2 fruit fly cellular contexts compared by ENCODE assay signal in the genomic region with DNA sequence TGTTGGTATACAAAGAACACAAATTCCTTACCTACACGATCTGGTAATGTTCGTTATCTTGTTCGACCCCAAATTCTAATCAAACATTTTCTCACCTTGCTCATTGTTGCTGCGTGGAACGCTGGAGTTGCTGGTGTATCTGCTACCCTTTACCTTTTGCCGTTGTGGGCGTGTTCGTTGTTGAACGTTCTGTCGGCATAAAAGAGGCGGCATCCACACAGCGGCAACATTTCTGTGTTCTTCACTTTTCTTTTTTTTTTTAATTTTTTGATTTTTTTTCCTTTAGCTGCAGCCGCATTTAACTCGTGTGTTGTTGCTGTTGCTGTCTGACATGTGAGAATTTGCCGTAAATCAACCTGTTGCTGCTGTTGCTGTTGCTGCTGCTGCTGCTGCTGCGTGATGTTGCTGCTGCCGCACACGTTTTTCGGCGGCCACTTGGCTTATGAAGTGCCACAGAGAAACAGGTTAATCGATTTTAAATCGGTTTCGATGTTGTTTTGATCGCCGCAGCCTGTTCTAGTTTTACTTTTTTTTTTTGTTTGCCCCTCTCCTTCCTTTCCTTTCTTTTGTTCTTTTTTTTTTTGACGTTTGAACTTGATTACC.
A peak's percentile ranks its signal among the peaks of the same experiment; 100 is the strongest.
TF ChIP-seq lines count a peak whose summit lies in the region.

No protein-coding gene starts in this region.

TF ChIP-seq in whole organism, embryonic, 481 proteins besides CTCF, POLR2A, EP300 and RAD21 (continued from another document):
- no peak for TF ChIP-seq CG17912 (GFP tag; optimal IDR thresholded peaks at IDR 0.05; lab: Kevin White, UChicago)
- peak; percentile 40 for TF ChIP-seq Hr39 (optimal IDR thresholded peaks at IDR 0.05; lab: Kevin White, UChicago)
- no peak for TF ChIP-seq CG2678 (tag; optimal IDR thresholded peaks at IDR 0.05; lab: Kevin White, UChicago)
- TF ChIP-seq CG6791 (GFP tag; IDR thresholded peaks at IDR 0.05; lab: Robert Waterston, UW; ENCODE audit: partially characterized antibody): peak; percentile 39; the same call in 1 of the 3 replicates
- TF ChIP-seq CG7963 (GFP tag; IDR thresholded peaks at IDR 0.05; lab: Robert Waterston, UW; ENCODE audit: partially characterized antibody): peak; percentile 21; the same call in 1 of the 3 replicates
- TF ChIP-seq chn (GFP tag; optimal IDR thresholded peaks at IDR 0.05; lab: Kevin White, UChicago): no peak
- no peak for TF ChIP-seq CG6813 (GFP tag; optimal IDR thresholded peaks at IDR 0.05; lab: Kevin White, UChicago)
- peak; percentile 69 for TF ChIP-seq CG4360 (GFP tag; IDR thresholded peaks at IDR 0.05; lab: Robert Waterston, UW)
- TF ChIP-seq nmo (GFP tag; optimal IDR thresholded peaks at IDR 0.05; lab: Kevin White, UChicago): no peak
- TF ChIP-seq row (GFP tag; IDR thresholded peaks at IDR 0.05; lab: Robert Waterston, UW): no peak
- no peak for TF ChIP-seq CG6254 (GFP tag; optimal IDR thresholded peaks at IDR 0.05; lab: Kevin White, UChicago)
- TF ChIP-seq ara (GFP tag; IDR thresholded peaks at IDR 0.05; lab: Robert Waterston, UW): peak; percentile 46; the same call in 1 of the 2 replicates
- no peak for TF ChIP-seq CG18599 (GFP tag; optimal IDR thresholded peaks at IDR 0.05; lab: Kevin White, UChicago)
- peak; percentile 17 for TF ChIP-seq Blimp-1 (GFP tag; optimal IDR thresholded peaks at IDR 0.05; lab: Kevin White, UChicago)
- no peak for TF ChIP-seq CG13287 (GFP tag; IDR thresholded peaks at IDR 0.05; lab: Robert Waterston, UW; ENCODE audit: partially characterized antibody)
- TF ChIP-seq CG34376 (GFP tag; optimal IDR thresholded peaks at IDR 0.05; lab: Kevin White, UChicago): no peak
- no peak for TF ChIP-seq CG10462 (GFP tag; optimal IDR thresholded peaks at IDR 0.05; lab: Kevin White, UChicago)
- no peak for TF ChIP-seq prd (optimal IDR thresholded peaks at IDR 0.05; lab: Kevin White, UChicago)
- TF ChIP-seq prd (GFP tag; IDR thresholded peaks at IDR 0.05; lab: Robert Waterston, UW): peak; percentile 42; the same call in 2 of the 3 replicates
- TF ChIP-seq Gsc (GFP tag; IDR thresholded peaks at IDR 0.05; lab: Robert Waterston, UW): 0 out of 2 replicates have a peak, but pooled peaks have one; percentile 26
- TF ChIP-seq CG6683 (GFP tag; optimal IDR thresholded peaks at IDR 0.05; lab: Kevin White, UChicago): no peak
- TF ChIP-seq mld (GFP tag; IDR thresholded peaks at IDR 0.05; lab: Robert Waterston, UW; ENCODE audit: partially characterized antibody): no peak
- TF ChIP-seq kni (GFP tag; optimal IDR thresholded peaks at IDR 0.05; lab: Kevin White, UChicago): peak; percentile 25
- TF ChIP-seq nom (GFP tag; optimal IDR thresholded peaks at IDR 0.05; lab: Kevin White, UChicago): peak; percentile 67
- no peak for TF ChIP-seq al (GFP tag; IDR thresholded peaks at IDR 0.05; lab: Robert Waterston, UW)
- peak; percentile 33; the same call in 1 of the 2 replicates for TF ChIP-seq CG14441 (GFP tag; IDR thresholded peaks at IDR 0.05; lab: Robert Waterston, UW)
- TF ChIP-seq chinmo (GFP tag; IDR thresholded peaks at IDR 0.05; lab: Robert Waterston, UW; ENCODE audit: partially characterized antibody): 0 out of 4 replicates have a peak, but pooled peaks have one; percentile 15
TF ChIP-seq in whole organism, embryonic: peak in this region for 22.

TF ChIP-seq in whole organism, prepupa, 60 proteins besides CTCF, POLR2A, EP300 and RAD21 (continued from another document):
- TF ChIP-seq fd59A (GFP tag; optimal IDR thresholded peaks at IDR 0.05; lab: Kevin White, UChicago) (no peak), CG6808 (GFP tag; optimal IDR thresholded peaks at IDR 0.05; lab: Kevin White, UChicago) (peak; percentile 59), ss (GFP tag; optimal IDR thresholded peaks at IDR 0.05; lab: Kevin White, UChicago) (peak; percentile 63 to 77), CG32006 (GFP tag; optimal IDR thresholded peaks at IDR 0.05; lab: Kevin White, UChicago) (no peak), CG6276 (GFP tag; optimal IDR thresholded peaks at IDR 0.05; lab: Kevin White, UChicago) (no peak), CG10631 (GFP tag; optimal IDR thresholded peaks at IDR 0.05; lab: Kevin White, UChicago) (no peak), CG8319 (GFP tag; optimal IDR thresholded peaks at IDR 0.05; lab: Kevin White, UChicago) (no peak), dsx (GFP tag; optimal IDR thresholded peaks at IDR 0.05; lab: Kevin White, UChicago; ENCODE audit: poor library complexity, severe bottlenecking) (peak; percentile 36), spab (GFP tag; optimal IDR thresholded peaks at IDR 0.05; lab: Kevin White, UChicago) (peak; percentile 16), svp (GFP tag; lab: Kevin White, UChicago) (peak; percentile 51), CG34406 (GFP tag; optimal IDR thresholded peaks at IDR 0.05; lab: Kevin White, UChicago) (no peak), Met (GFP tag; optimal IDR thresholded peaks at IDR 0.05; lab: Kevin White, UChicago) (no peak), Sox102F (GFP tag; optimal IDR thresholded peaks at IDR 0.05; lab: Kevin White, UChicago) (no peak), esn (GFP tag; optimal IDR thresholded peaks at IDR 0.05; lab: Kevin White, UChicago) (no peak), CG8632 (GFP tag; optimal IDR thresholded peaks at IDR 0.05; lab: Kevin White, UChicago) (no peak), pdm3 (GFP tag; optimal IDR thresholded peaks at IDR 0.05; lab: Kevin White, UChicago) (no peak), Ets21C (GFP tag; optimal IDR thresholded peaks at IDR 0.05; lab: Kevin White, UChicago) (no peak), OdsH (GFP tag; optimal IDR thresholded peaks at IDR 0.05; lab: Kevin White, UChicago) (no peak), Eip93F (GFP tag; optimal IDR thresholded peaks at IDR 0.05; lab: Kevin White, UChicago) (no peak), fkh (GFP tag; optimal IDR thresholded peaks at IDR 0.05; lab: Kevin White, UChicago) (no peak), cyc (GFP tag; optimal IDR thresholded peaks at IDR 0.05; lab: Kevin White, UChicago) (no peak), lz (GFP tag; optimal IDR thresholded peaks at IDR 0.05; lab: Kevin White, UChicago) (no peak), Lpt (GFP tag; optimal IDR thresholded peaks at IDR 0.05; lab: Kevin White, UChicago) (no peak), CG11294 (GFP tag; IDR thresholded peaks at IDR 0.05; lab: Robert Waterston, UW) (no peak), Eip78C (GFP tag; lab: Kevin White, UChicago) (peak; percentile 60), CG10669 (GFP tag; optimal IDR thresholded peaks at IDR 0.05; lab: Kevin White, UChicago) (no peak), achi (GFP tag; optimal IDR thresholded peaks at IDR 0.05; lab: Kevin White, UChicago) (peak; percentile 7)
